Worm (Caenorhabditis elegans): ENCODE results near the gene elo-3.
"Not testable (repeated sequence)": the region's sequence is repeated elsewhere in the genome, so short reads cannot be mapped to it uniquely, and the experiment has no call there.

The elo-3 gene

DNA sequence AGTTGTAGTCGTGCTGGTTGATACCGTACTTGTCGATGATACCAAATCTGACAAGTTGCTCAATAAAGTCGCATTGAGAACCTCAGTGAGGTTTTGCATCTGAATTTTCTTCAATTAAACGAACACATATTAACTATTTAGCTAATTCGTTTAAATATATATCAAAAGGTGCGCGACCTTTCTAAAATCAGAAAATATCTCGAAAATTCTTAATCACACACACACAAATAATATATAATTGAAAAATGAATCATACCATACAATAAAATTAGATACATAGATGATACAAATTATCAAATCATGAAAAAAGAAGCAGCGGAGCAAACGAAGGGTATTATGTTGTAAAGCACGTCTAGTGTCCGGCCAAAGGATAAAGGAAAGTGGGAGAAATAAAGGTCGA, 9.3 kb upstream of the elo-3 start, which contains the start of gene D2024.5:
Gene D2024.5, minus strand, starts transcription at position 101 of the 400 bp plus-strand sequence.
- no peak for TF ChIP-seq unc-62 (GFP tag; optimal IDR thresholded peaks at IDR 0.05)

DNA sequence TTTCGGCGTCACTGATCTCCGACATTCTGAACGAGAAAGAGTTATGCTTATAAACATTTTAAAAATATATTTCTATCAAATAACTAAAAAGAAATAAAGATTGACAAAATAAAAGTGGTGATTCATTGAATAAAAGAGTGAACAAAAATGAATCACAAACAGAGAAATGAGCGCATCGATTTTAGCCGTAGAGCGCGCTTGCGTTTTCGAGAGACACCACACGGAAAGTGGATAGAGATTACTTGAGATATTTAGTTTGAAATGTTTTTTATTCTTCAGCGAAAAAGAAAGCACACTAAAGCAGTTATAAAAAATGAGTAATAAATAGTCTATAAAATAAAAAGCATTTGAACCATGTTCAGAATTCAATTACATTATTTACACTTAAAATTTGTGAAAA, 7.3 kb upstream of the elo-3 start, which contains the start of gene cap-1:
Gene cap-1, minus strand, starts transcription at position 26 of the 400 bp plus-strand sequence.
- no peak for TF ChIP-seq unc-62 (GFP tag; optimal IDR thresholded peaks at IDR 0.05)

DNA sequence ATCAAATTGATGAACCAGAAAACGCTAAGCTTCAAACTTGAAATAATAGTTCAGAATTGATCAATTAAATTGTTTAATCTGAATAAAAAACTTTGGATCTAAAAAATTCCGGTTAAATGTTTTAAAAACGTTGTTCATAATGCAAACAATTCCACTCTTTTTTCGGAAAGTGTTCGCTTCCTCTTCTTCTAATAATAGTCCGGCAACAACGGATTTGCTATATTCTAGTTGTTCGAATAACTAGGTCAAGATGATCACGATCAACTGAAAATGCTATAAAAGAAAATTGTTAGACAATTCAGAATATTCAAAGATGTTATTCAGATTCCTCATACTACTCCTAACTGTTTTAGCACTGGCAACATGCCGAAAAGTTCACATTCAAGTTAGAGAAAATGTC, 6.6 kb upstream of the elo-3 start, which contains the start of gene D2024.4:
Gene D2024.4, plus strand, starts transcription at position 301 of the 400 bp plus-strand sequence.
- TF ChIP-seq unc-62 (GFP tag; optimal IDR thresholded peaks at IDR 0.05) = no peak

DNA sequence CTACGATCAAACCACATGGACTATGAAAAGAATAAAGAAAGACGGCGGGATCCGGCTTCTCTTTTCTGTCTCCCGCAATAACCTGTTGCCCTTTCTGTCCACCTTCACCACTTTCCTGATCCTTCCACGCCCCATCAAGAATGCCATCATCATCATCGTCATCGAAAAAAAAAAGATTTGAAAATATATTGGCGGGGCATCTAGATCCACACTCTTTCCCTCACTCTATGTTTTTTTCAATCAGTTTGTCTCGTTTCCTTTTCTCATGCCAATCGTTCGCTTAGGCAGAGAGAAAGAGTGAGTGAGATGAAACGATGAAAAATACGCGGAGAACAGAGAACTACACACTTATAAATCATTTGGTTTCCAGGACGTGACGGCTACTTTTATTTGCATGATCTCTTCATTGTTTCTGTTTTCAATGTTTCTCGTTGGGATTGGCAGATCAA, 3.9 kb upstream of the elo-3 start:
- TF ChIP-seq unc-62 (GFP tag; optimal IDR thresholded peaks at IDR 0.05) = no peak

DNA sequence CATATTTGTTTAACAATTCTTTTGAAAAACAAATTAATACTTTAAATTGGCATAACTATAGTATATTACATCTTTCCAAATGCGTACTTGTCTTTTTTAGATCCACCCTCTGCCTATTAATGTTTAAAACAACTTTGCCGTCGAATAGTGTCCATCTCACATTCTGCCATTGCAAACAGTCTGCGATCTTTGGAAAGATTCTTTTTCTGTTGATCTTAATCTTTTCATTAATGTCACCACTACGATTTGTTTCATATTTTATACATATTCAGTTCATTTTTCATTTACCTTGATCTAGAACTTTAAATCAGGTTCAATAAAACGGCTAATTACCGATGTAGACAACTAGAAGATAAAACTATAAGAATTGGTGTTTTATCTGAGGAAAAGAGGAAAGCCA, 2.9 kb upstream of the elo-3 start:
- TF ChIP-seq unc-62 (GFP tag; optimal IDR thresholded peaks at IDR 0.05) = no peak

DNA sequence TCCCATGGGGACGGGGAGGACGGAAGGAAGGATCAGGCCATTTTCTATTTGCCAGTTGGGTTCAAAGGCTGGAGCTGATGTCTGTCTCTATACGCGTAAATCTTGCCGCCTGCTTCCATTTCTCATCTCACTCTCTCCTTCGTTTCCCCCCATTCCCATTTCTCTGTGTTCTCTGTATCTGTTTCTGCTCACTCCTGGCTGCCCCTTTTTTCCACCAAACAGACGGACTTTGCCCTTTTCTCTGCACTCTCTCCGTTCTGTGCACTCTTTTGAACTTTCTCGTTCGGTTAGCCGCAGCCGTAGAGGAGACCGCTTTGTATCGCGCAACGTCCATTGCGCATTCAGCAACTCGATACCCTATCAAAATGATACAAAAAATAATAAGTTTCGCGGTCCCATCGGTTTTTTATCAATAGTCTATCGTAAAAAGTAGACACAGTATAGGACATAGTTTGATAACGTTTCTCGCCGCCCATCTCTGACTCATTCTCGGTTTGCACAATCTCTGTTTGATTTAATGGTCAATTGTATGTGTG, 2.1 kb upstream of the elo-3 start:
- TF ChIP-seq unc-62 (GFP tag; optimal IDR thresholded peaks at IDR 0.05) = no peak

DNA sequence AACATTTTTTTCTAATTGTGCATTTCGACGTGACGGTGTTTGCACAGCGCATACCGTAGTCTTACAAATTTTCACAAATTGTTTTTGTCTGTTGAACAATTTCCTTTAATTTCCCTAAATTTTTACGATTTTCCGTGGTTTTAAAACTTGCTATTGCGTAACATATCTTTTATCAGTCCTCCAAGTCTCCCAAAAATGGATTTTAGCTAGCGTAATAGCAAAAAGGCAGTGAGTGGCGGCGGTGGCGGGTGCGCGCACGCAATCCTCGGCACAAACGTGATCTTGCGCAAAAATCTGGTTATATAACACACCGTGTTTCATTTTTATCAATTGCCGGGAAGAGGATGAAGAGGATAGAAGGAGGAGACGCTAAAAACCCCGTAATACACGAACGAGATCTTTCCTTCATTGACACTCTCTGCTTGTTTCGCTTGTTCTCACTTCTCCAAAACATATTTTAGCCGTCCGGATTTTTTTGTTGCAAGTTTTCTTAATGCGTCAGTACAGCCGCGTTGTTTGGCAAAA, 1.2 kb upstream of the elo-3 start:
- no peak for TF ChIP-seq unc-62 (GFP tag; optimal IDR thresholded peaks at IDR 0.05)

DNA sequence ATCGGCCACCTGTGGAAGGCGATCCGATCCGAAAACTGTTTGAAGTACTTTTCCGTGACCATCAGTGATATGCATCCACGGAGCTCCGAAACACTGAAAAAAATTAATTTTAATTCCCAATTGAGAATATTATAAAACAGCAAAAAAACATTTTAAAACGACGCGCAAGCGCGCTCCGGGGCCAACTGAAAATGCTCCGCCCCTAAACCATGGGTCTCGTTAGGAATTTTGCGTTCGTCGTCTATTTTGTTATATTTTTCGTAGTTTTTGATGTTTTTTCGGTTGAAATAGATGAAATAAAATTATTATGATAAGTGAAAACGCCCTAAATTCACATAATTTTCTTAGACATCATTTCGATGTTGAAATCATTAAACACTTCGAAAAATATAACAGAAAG, 3.0 kb downstream of the elo-3 start:
- no peak for TF ChIP-seq unc-62 (GFP tag; optimal IDR thresholded peaks at IDR 0.05)

DNA sequence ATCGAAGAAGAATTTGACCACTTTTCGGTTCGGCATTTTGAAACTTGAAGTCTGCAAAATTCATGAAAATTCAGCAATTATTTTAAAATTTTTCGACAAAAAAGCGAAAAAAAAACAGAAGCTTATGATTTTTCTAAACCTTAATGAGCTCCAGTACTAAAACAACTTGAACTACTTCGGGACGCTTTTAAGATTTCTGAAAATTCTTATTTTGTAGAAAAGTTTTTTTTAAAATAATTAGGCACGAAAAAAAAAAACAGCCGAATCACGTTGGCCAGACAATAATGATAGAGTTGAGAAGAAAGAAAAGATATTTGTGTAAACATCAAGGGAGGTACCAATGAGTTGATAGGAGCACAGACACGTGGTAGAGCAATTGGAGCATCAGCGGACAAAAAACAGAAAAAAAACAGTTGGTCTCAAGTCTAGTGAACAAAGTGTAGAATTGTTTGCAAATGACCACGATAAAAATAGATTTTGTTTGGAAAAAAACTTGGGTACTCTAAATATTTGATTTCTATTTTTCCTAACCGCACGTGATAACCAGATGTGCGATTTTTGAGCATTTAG, 4.8 kb downstream of the elo-3 start, which contains the start of gene gstk-2:
Gene gstk-2, minus strand, starts transcription at position 51 of the 570 bp plus-strand sequence.
- no peak for TF ChIP-seq unc-62 (GFP tag; optimal IDR thresholded peaks at IDR 0.05)

DNA sequence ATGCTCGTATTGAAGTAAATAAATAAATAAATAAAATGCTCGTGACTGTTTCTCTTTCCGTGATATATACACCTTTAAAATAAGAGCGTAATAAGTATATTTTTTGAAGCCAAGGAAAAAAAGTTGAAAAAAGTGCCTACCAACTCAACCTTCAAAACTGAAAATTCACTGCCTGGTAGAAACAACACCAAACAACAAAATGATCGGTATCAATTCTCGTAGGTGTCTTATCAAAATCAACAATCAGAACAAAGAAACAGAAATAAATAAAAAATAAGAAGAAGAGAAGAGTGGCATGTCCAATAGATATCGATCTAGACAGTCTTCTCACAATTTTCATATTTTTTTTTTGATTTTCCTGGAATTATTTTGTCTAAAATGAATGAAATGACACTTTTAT, 6.4 kb downstream of the elo-3 start, which contains the start of gene afmd-1:
Gene afmd-1, plus strand, starts transcription at position 316 of the 400 bp plus-strand sequence.
- no peak for TF ChIP-seq unc-62 (GFP tag; optimal IDR thresholded peaks at IDR 0.05)

DNA sequence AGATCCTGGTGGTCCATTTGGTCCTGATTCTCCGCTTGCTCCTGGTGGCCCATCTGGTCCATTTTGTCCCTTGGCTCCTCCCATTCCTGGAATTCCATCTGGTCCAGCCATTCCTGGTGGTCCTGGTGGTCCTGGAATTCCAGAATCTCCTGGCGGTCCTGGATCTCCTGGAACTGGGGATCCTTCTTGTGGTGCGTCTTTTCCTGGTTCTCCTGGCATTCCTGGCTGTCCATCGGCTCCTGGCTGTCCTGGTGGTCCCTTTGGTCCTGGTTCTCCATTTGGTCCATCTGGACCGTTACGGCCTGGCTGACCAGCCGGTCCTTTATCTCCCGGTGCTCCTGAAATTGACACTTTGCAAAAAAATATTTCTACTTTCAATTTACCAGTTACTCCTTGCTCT, 8.1 kb downstream of the elo-3 start:
- TF ChIP-seq unc-62 (GFP tag; optimal IDR thresholded peaks at IDR 0.05) = no peak

DNA sequence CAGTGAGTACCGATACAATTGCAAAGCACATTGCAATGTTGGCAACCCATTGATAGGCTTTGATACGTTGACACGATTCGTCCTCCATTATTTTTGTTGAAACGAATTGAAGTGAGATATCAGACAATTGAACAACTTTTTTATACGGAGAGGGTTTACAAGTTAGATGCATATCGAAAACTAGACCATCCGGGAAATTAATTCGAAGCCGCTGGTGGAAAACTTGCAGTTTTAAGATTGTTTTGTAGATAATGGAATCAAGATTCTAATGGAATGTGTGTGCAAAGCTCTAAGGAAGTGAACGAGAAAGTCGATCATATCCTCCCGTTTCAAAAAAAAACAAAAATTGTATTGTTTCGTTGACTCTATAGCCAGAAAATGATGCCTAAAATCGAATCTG, 9.0 kb downstream of the elo-3 start, which contains the start of gene col-114:
Gene col-114, minus strand, starts transcription at position 101 of the 400 bp plus-strand sequence.
- TF ChIP-seq unc-62 (GFP tag; optimal IDR thresholded peaks at IDR 0.05) = no peak

DNA sequence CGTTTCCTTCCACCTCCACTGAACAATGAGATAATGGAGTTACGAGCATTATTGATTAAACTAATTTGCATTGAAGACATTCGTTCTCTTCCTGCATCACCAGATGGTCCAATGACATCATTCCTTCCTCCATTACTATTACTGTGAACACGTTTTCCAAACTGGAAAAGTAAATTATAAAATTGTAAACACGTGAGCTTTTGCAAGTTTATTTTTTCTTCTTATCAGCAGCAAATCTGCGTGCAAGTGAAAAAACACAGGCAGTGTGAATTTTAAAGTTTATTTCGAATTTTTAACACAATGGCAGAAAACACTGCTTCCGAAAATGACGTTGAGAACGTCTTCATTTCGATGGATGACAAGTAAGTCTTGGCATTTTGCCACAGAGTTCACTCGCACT, 9.7 kb downstream of the elo-3 start, which contains the start of gene D2024.1:
Gene D2024.1, plus strand, starts transcription at position 301 of the 400 bp plus-strand sequence.
- not testable (repeated sequence) for TF ChIP-seq unc-62 (GFP tag; optimal IDR thresholded peaks at IDR 0.05)

DNA sequence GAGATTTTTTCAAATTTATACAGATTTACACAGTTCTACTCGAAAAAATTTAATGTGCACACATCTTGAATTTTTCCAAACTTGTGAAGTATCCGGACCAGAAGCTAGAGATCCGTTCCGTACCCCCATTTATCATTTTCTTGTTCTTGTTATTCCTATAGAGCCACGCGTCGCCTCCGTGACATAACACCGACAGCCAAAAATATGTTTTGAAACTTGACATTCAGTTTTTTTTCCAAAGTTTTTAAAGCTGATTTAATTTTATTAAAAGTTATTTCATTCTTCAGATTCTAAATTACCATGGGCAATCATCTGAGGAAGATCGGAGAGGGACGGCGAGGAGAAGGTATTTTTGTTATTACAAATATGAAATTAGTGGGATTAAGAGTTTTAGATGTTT, 12.6 kb downstream of the elo-3 start, which contains the start of gene D2024.18:
Gene D2024.18, plus strand, starts transcription at position 301 of the 400 bp plus-strand sequence.
- no peak for TF ChIP-seq unc-62 (GFP tag; optimal IDR thresholded peaks at IDR 0.05)

DNA sequence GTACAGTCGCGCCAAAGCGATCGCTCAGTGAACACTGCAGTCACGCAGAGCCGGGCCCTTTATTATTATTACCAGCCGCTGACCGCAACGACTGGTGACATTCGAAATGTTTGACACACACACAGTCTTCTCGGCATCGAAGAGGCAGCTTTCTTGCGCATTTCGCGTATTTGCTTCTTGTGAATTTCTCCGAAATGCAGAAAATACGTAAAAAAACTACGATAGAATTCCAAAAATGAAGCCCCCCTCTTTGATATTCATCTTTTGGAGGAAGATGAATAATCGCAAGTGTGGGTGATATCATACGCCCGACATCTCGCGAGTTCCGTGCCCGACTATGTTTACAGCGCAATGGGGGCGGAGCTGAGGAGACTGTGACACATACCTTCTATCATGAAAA, 15.8 kb downstream of the elo-3 start:
- no peak for TF ChIP-seq unc-62 (GFP tag; optimal IDR thresholded peaks at IDR 0.05)

DNA sequence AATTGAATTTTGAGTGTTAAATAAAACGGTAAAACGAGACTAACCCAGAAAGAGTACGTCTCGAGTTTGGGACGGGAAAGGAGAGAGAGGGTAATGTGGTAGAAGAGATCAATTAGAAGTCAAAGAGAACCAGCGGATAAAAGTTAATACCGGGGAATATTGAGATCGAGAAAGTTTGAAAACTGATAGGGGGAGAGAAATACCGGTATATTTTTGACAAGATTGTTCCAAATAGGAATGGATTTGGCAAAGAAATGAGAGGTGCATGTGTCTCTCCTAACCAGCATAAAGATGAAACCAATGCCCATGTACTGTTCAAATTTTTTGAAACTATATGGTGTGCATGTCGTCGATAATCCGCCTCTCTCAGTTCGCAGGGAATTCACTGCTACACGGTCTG, 17.2 kb downstream of the elo-3 start, which contains the start of gene C06E4.5:
Gene C06E4.5, plus strand, starts transcription at position 301 of the 400 bp plus-strand sequence.
- TF ChIP-seq unc-62 (GFP tag; optimal IDR thresholded peaks at IDR 0.05) = not testable (repeated sequence)

DNA sequence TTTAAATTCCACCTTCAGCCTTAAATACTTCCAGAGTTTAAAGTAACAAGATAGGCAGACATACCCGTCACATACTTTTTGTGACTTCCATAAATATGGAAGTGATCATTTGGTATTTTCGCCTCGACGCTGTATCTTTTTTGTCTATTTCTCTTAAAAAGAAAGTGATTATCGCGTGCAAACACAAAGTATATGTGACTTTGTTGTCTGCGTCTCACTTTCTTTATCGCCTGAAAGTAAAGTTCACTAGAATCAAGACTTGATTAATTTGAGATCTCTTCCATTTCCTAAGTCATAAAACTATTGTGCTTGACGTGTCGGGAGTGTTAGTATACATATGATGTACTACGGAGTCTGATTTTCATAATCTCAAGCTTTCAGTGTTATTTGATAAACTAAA, 20.7 kb downstream of the elo-3 start, which contains the start of gene C06E4.6:
Gene C06E4.6, minus strand, starts transcription at position 51 of the 400 bp plus-strand sequence.
- TF ChIP-seq unc-62 (GFP tag; optimal IDR thresholded peaks at IDR 0.05) = no peak

All from whole organism, dauer.